Fruit fly (Drosophila melanogaster) whole organism, adult: ENCODE data around the gene CG10383.

Source experiments
- CG11617 ChIP-seq: fragments of 200-800 bp; sonication (Bioruptor generic); optimal IDR thresholded peaks from 2 replicates; lab custom pipeline; 2017; ENCODE audit warnings: mild to moderate bottlenecking, missing biosample characterization, missing genetic modification reagents, missing genetic modification characterization
- CG12768 ChIP-seq: fragments of 200-800 bp; sonication (Bioruptor generic); optimal IDR thresholded peaks from 2 replicates; lab custom pipeline; 2017; ENCODE audit warnings: missing biosample characterization, missing genetic modification characterization, mild to moderate bottlenecking, moderate library complexity, missing genetic modification reagents
- CG14711 ChIP-seq: fragments of 200-800 bp; sonication (Bioruptor generic); optimal IDR thresholded peaks from 2 replicates; lab custom pipeline; 2018; ENCODE audit warnings: missing biosample characterization, mild to moderate bottlenecking, missing genetic modification characterization, moderate library complexity
- CG1620 ChIP-seq: fragments of 200-800 bp; sonication (Bioruptor generic); optimal IDR thresholded peaks from 2 replicates; lab custom pipeline; 2016; ENCODE audit warnings: missing biosample characterization, missing genetic modification characterization
- CG33017 ChIP-seq: fragments of 200-800 bp; sonication (Bioruptor generic); optimal IDR thresholded peaks from 2 replicates; lab custom pipeline; 2018; ENCODE audit warnings: missing biosample characterization, mild to moderate bottlenecking, missing genetic modification characterization, moderate library complexity
- CG5204 ChIP-seq: fragments of 200-800 bp; sonication (Bioruptor generic); optimal IDR thresholded peaks from 2 replicates; lab custom pipeline; 2016; ENCODE audit warnings: missing biosample characterization, missing genetic modification characterization
- CG7045 ChIP-seq: fragments of 200-800 bp; sonication (Bioruptor generic); optimal IDR thresholded peaks from 2 replicates; lab custom pipeline; 2017; ENCODE audit warnings: missing biosample characterization, mild to moderate bottlenecking, missing genetic modification characterization
- CG7101 ChIP-seq: fragments of 200-800 bp; sonication (Bioruptor generic); optimal IDR thresholded peaks from 2 replicates; lab custom pipeline; 2018; ENCODE audit warnings: missing biosample characterization, mild to moderate bottlenecking, missing genetic modification characterization, moderate library complexity
- Clk ChIP-seq: fragments of 200-800 bp; sonication (Bioruptor generic); optimal IDR thresholded peaks from 2 replicates; lab custom pipeline; 2017; ENCODE audit warnings: missing biosample characterization, missing genetic modification characterization
- Crg-1 ChIP-seq: fragments of 200-800 bp; sonication (Bioruptor generic); optimal IDR thresholded peaks from 2 replicates; lab custom pipeline; 2016; ENCODE audit warnings: missing biosample characterization, missing genetic modification characterization
- Hr96 ChIP-seq: fragments of 200-800 bp; sonication (Bioruptor generic); optimal IDR thresholded peaks from 2 replicates; lab custom pipeline; 2016; ENCODE audit warnings: missing biosample characterization, missing genetic modification characterization
- Mnt ChIP-seq: fragments of 200-800 bp; sonication (Bioruptor generic); optimal IDR thresholded peaks from 2 replicates; lab custom pipeline; 2016; ENCODE audit warnings: missing biosample characterization, mild to moderate bottlenecking, missing genetic modification characterization
- bab1 ChIP-seq: fragments of 200-800 bp; sonication (Bioruptor generic); optimal IDR thresholded peaks from 3 replicates; lab custom pipeline; 2019; ENCODE audit warnings: missing biosample characterization, mild to moderate bottlenecking, missing genetic modification characterization, moderate library complexity
- cic ChIP-seq: fragments of 200-800 bp; sonication (Bioruptor generic); optimal IDR thresholded peaks from 2 replicates; lab custom pipeline; 2017; ENCODE audit warnings: missing biosample characterization, mild to moderate bottlenecking, missing genetic modification characterization, moderate library complexity
- cnc ChIP-seq, 2 experiments: fragments of >200 bp; optimal IDR thresholded peaks; 2 replicates each; lab custom pipeline; 2017
- kay ChIP-seq: fragments of 200-800 bp; sonication (Bioruptor generic); peaks from one replicate; lab custom pipeline; 2016; ENCODE audit warnings: missing biosample characterization, missing genetic modification characterization, borderline replicate concordance
- ovo ChIP-seq: fragments of 200-800 bp; sonication (Bioruptor generic); optimal IDR thresholded peaks from 2 replicates; lab custom pipeline; 2016; ENCODE audit warnings: missing biosample characterization, missing genetic modification characterization
- pad ChIP-seq: fragments of 200-800 bp; sonication (Bioruptor generic); optimal IDR thresholded peaks from 3 replicates; lab custom pipeline; 2017; ENCODE audit warnings: missing biosample characterization, missing genetic modification characterization, mild to moderate bottlenecking, moderate library complexity, missing genetic modification reagents
- tj ChIP-seq: fragments of 200-800 bp; sonication (Bioruptor generic); optimal IDR thresholded peaks from 3 replicates; lab custom pipeline; 2017; ENCODE audit warnings: missing biosample characterization, mild to moderate bottlenecking, missing genetic modification characterization, moderate library complexity
- toe ChIP-seq: fragments of 200-800 bp; sonication (Bioruptor generic); optimal IDR thresholded peaks from 2 replicates; lab custom pipeline; 2016; ENCODE audit warnings: missing biosample characterization, missing genetic modification characterization

Gene CG10383

dm6 chr2L:18656691-18657237 lies 38.6 kb downstream of the CG10383 start:
- TF ChIP-seq toe (no peak), tj (GFP tag; lab: Kevin White, UChicago) (no peak), bab1 (GFP tag; lab: Kevin White, UChicago) (no peak), CG1620 (GFP tag; lab: Kevin White, UChicago) (no peak), cic (no peak), CG14711 (tag; lab: Kevin White, UChicago) (no peak), CG12768 (GFP tag; lab: Kevin White, UChicago) (no peak), pad (no peak), CG5204 (GFP tag; lab: Kevin White, UChicago) (no peak), CG11617 (no peak), Crg-1 (GFP tag; lab: Kevin White, UChicago) (no peak), cnc (optimal IDR thresholded peaks at IDR 0.05; lab: Kevin White, UChicago) (no peak), Hr96 (GFP tag; lab: Kevin White, UChicago) (no peak), CG7045 (GFP tag; lab: Kevin White, UChicago) (no peak), kay (GFP tag; lab: Kevin White, UChicago) (no peak), CG33017 (tag; lab: Kevin White, UChicago) (no peak), Clk (GFP tag; lab: Kevin White, UChicago) (no peak), CG7101 (no peak), Mnt (GFP tag; lab: Kevin White, UChicago) (no peak), ovo (no peak)

dm6 chr2L:18653328-18653675 lies 42.1 kb downstream of the CG10383 start:
- no peak for TF ChIP-seq CG11617
- no peak for TF ChIP-seq tj (GFP tag; lab: Kevin White, UChicago)
- no peak for TF ChIP-seq CG1620 (GFP tag; lab: Kevin White, UChicago)
- no peak for TF ChIP-seq Mnt (GFP tag; lab: Kevin White, UChicago)
- no peak for TF ChIP-seq Crg-1 (GFP tag; lab: Kevin White, UChicago)
- TF ChIP-seq CG14711 (tag; lab: Kevin White, UChicago) = peak; percentile 23
- no peak for TF ChIP-seq CG33017 (tag; lab: Kevin White, UChicago)
- no peak for TF ChIP-seq cic

dm6 chr2L:18652663-18653327 lies 42.6 kb downstream of the CG10383 start, which contains the start of gene Cyp310a1:
Gene Cyp310a1 (minus strand): TSS chr2L:18653010.
- TF ChIP-seq CG11617 (no peak), CG7101 (no peak), cic (no peak), Hr96 (GFP tag; lab: Kevin White, UChicago) (no peak), CG14711 (tag; lab: Kevin White, UChicago) (no peak), ovo (no peak), cnc (optimal IDR thresholded peaks at IDR 0.05; lab: Kevin White, UChicago) (no peak), Mnt (GFP tag; lab: Kevin White, UChicago) (no peak), pad (no peak), Crg-1 (GFP tag; lab: Kevin White, UChicago) (no peak), Clk (GFP tag; lab: Kevin White, UChicago) (no peak), bab1 (GFP tag; lab: Kevin White, UChicago) (no peak), CG5204 (GFP tag; lab: Kevin White, UChicago) (no peak), toe (no peak), CG33017 (tag; lab: Kevin White, UChicago) (no peak)

dm6 chr2L:18647857-18648652 lies 47.3 kb downstream of the CG10383 start:
- TF ChIP-seq cic = no peak
- peak; percentile 20 for TF ChIP-seq kay (GFP tag; lab: Kevin White, UChicago)

- TF ChIP-seq CG1620 (GFP tag; lab: Kevin White, UChicago) (no peak), CG12768 (GFP tag; lab: Kevin White, UChicago) (no peak), kay (GFP tag; lab: Kevin White, UChicago) (no peak), ovo (no peak), CG7045 (GFP tag; lab: Kevin White, UChicago) (no peak), CG14711 (tag; lab: Kevin White, UChicago) (no peak), cnc (optimal IDR thresholded peaks at IDR 0.05; lab: Kevin White, UChicago) (no peak), Mnt (GFP tag; lab: Kevin White, UChicago) (no peak), toe (no peak), CG5204 (GFP tag; lab: Kevin White, UChicago) (no peak), Hr96 (GFP tag; lab: Kevin White, UChicago) (no peak), tj (GFP tag; lab: Kevin White, UChicago) (no peak), cic (no peak), CG7101 (no peak), CG33017 (tag; lab: Kevin White, UChicago) (no peak), bab1 (GFP tag; lab: Kevin White, UChicago) (no peak), pad (no peak), Crg-1 (GFP tag; lab: Kevin White, UChicago) (no peak)
Measured at dm6 chr2L:18645468-18645867, 49.9 kb downstream of the CG10383 start.

- TF ChIP-seq tj (GFP tag; lab: Kevin White, UChicago) (peak; percentile 6), Mnt (GFP tag; lab: Kevin White, UChicago) (no peak)
Measured at dm6 chr2L:18641087-18641486, 54.3 kb downstream of the CG10383 start.
